Worm (Caenorhabditis elegans): ENCODE data around the gene sups-1.

- TF ChIP-seq blmp-1 (tag; optimal IDR thresholded peaks at IDR 0.05) = no peak
- no peak for TF ChIP-seq bed-3 (GFP tag; optimal IDR thresholded peaks at IDR 0.05)
- TF ChIP-seq mep-1 (tag; optimal IDR thresholded peaks at IDR 0.05) = no peak
- no peak for TF ChIP-seq lsy-2 (tag; optimal IDR thresholded peaks at IDR 0.05)
- no peak for TF ChIP-seq nhr-76 (tag; optimal IDR thresholded peaks at IDR 0.05)
- TF ChIP-seq elt-3 (tag; optimal IDR thresholded peaks at IDR 0.05) = no peak
- no peak for TF ChIP-seq nhr-237 (tag; optimal IDR thresholded peaks at IDR 0.05)
- TF ChIP-seq ztf-11 (tag; optimal IDR thresholded peaks at IDR 0.05) = no peak
These were observed 44.6 kb downstream of the sups-1 start, which contains the start of gene pak-1 for ce11 chrX:6048508-6048907.

Data from whole organism, mixed stage, embryonic.